Worm (Caenorhabditis elegans) whole organism, early embryonic: ENCODE data around the gene trcs-1.

Experiments
- ama-1 ChIP-seq: fragments of 150-350 bp; optimal IDR thresholded peaks from 2 replicates; lab custom pipeline; 2014
- hnd-1 ChIP-seq: sonication (generic microtip); optimal IDR thresholded peaks from 2 replicates; lab custom pipeline; 2016; ENCODE audit warnings: missing genetic modification characterization, missing compliant biosample characterization

- TF ChIP-seq ama-1 (lab: Kevin White, UChicago) (no peak), hnd-1 (tag; lab: Kevin White, UChicago) (no peak)
Measured at ce11 chrIV:9617358-9617757, 28.7 kb upstream of the trcs-1 start.
